Fruit fly (Drosophila melanogaster) whole organism: Measurements from ENCODE around the gene MAGE.

Experiments
- CG8478 ChIP-seq: fragments of >200 bp; optimal IDR thresholded peaks from 2 replicates; lab custom pipeline; 2018; ENCODE audit warnings: inconsistent platforms
- Dll ChIP-seq: fragments of >200 bp; optimal IDR thresholded peaks from 2 replicates; lab custom pipeline; 2017
- EcR ChIP-seq, 2 experiments: fragments of >200 bp; optimal IDR thresholded peaks; 2 replicates each; lab custom pipeline; 2017; ENCODE audit warnings: missing biosample characterization in 2 of 2, missing genetic modification characterization in 2 of 2, missing genetic modification reagents in 2 of 2
- pan ChIP-seq: fragments of >200 bp; optimal IDR thresholded peaks from 2 replicates; lab custom pipeline; 2017
- psq ChIP-seq: fragments of >200 bp; optimal IDR thresholded peaks from 2 replicates; lab custom pipeline; 2017
- usp ChIP-seq: fragments of >200 bp; optimal IDR thresholded peaks from 2 replicates; lab custom pipeline; 2017; ENCODE audit warnings: missing biosample characterization, missing genetic modification characterization, mixed read lengths

The MAGE gene

dm6 chr3R:7171384-7172099 is 16.6 kb upstream of the MAGE start:
- TF ChIP-seq psq (lab: Kevin White, UChicago): no peak
- peak in 1 of 2 experiments; percentile 67 for TF ChIP-seq EcR (GFP tag; optimal IDR thresholded peaks at IDR 0.05; lab: Kevin White, UChicago)

- TF ChIP-seq Dll (lab: Kevin White, UChicago): no peak
- TF ChIP-seq EcR (GFP tag; optimal IDR thresholded peaks at IDR 0.05; lab: Kevin White, UChicago): no peak
- TF ChIP-seq pan (lab: Kevin White, UChicago): no peak
- no peak for TF ChIP-seq psq (lab: Kevin White, UChicago)
Observed at dm6 chr3R:7169927-7170326, 14.9 kb upstream of the MAGE start.

dm6 chr3R:7162356-7163289 is 7.6 kb upstream of the MAGE start, which contains the start of gene sas:
TSS of gene sas (plus strand) at chr3R:7162808.
- TF ChIP-seq EcR (GFP tag; optimal IDR thresholded peaks at IDR 0.05; lab: Kevin White, UChicago) (peak in 1 of 2 experiments; percentile 64), usp (GFP tag; lab: Kevin White, UChicago) (no peak), Dll (lab: Kevin White, UChicago) (peak; percentile 69)

dm6 chr3R:7159615-7160014 is 4.6 kb upstream of the MAGE start:
- TF ChIP-seq Dll (lab: Kevin White, UChicago): no peak
- no peak for TF ChIP-seq EcR (GFP tag; optimal IDR thresholded peaks at IDR 0.05; lab: Kevin White, UChicago)
- no peak for TF ChIP-seq psq (lab: Kevin White, UChicago)
- TF ChIP-seq CG8478 (lab: Kevin White, UChicago): no peak
- TF ChIP-seq pan (lab: Kevin White, UChicago): no peak
- TF ChIP-seq usp (GFP tag; lab: Kevin White, UChicago): no peak

dm6 chr3R:7157102-7157501 is 2.1 kb upstream of the MAGE start:
- no peak for TF ChIP-seq CG8478 (lab: Kevin White, UChicago)
- no peak for TF ChIP-seq usp (GFP tag; lab: Kevin White, UChicago)
- TF ChIP-seq psq (lab: Kevin White, UChicago): no peak
- no peak for TF ChIP-seq EcR (GFP tag; optimal IDR thresholded peaks at IDR 0.05; lab: Kevin White, UChicago)
- TF ChIP-seq pan (lab: Kevin White, UChicago): no peak
- no peak for TF ChIP-seq Dll (lab: Kevin White, UChicago)

dm6 chr3R:7150544-7151406 is 4.2 kb downstream of the MAGE start, which contains the start of the genes gfzf and Sas-4:
TSS of gene gfzf (minus strand) at chr3R:7150968.
TSS of gene Sas-4 (plus strand) at chr3R:7151367.
- TF ChIP-seq pan (lab: Kevin White, UChicago) (no peak), usp (GFP tag; lab: Kevin White, UChicago) (no peak), EcR (GFP tag; optimal IDR thresholded peaks at IDR 0.05; lab: Kevin White, UChicago) (no peak), Dll (lab: Kevin White, UChicago) (no peak), psq (lab: Kevin White, UChicago) (no peak), CG8478 (lab: Kevin White, UChicago) (no peak)

- TF ChIP-seq CG8478 (lab: Kevin White, UChicago): no peak
- TF ChIP-seq pan (lab: Kevin White, UChicago): no peak
- no peak for TF ChIP-seq EcR (GFP tag; optimal IDR thresholded peaks at IDR 0.05; lab: Kevin White, UChicago)
- TF ChIP-seq usp (GFP tag; lab: Kevin White, UChicago): no peak
- TF ChIP-seq psq (lab: Kevin White, UChicago): no peak
- TF ChIP-seq Dll (lab: Kevin White, UChicago): no peak
Observed at dm6 chr3R:7144245-7144904, 10.6 kb downstream of the MAGE start, which contains the start of the genes CG14610 and CG2656. TSS of gene CG14610 (minus strand) at chr3R:7144295. TSS of gene CG2656 (plus strand) at chr3R:7144724.

dm6 chr3R:7142580-7142979 is 12.4 kb downstream of the MAGE start:
- TF ChIP-seq CG8478 (lab: Kevin White, UChicago) (no peak), EcR (GFP tag; optimal IDR thresholded peaks at IDR 0.05; lab: Kevin White, UChicago) (no peak), psq (lab: Kevin White, UChicago) (no peak), Dll (lab: Kevin White, UChicago) (no peak), pan (lab: Kevin White, UChicago) (no peak), usp (GFP tag; lab: Kevin White, UChicago) (no peak)

- TF ChIP-seq usp (GFP tag; lab: Kevin White, UChicago) (no peak), EcR (GFP tag; optimal IDR thresholded peaks at IDR 0.05; lab: Kevin White, UChicago) (no peak)
Observed at dm6 chr3R:7139188-7140038, 15.6 kb downstream of the MAGE start.
